Fruit fly (Drosophila melanogaster) whole organism, pupa: ENCODE data around the gene Tsf1.

Source experiments
- CG10348 ChIP-seq: fragments of 200-800 bp; sonication (Bioruptor generic); IDR thresholded peaks from 2 replicates; pipeline ENCODE4 v1.3.6; 2022; ENCODE audit warnings: missing biosample characterization, missing genetic modification characterization
- CG13204 ChIP-seq: fragments of 200-800 bp; sonication (Bioruptor generic); optimal IDR thresholded peaks from 2 replicates; lab custom pipeline; 2018; ENCODE audit warnings: missing biosample characterization, mild to moderate bottlenecking, missing genetic modification characterization, moderate library complexity
- CG17806 ChIP-seq: fragments of 200-800 bp; sonication (Bioruptor generic); optimal IDR thresholded peaks from 2 replicates; lab custom pipeline; 2018; ENCODE audit warnings: missing biosample characterization, mild to moderate bottlenecking, missing genetic modification characterization, moderate library complexity
- CG9948 ChIP-seq: fragments of 200-800 bp; sonication (Bioruptor generic); optimal IDR thresholded peaks from 2 replicates; lab custom pipeline; 2018; ENCODE audit warnings: missing biosample characterization, mild to moderate bottlenecking, missing genetic modification characterization, moderate library complexity
- D1 ChIP-seq: fragments of 200-800 bp; sonication (Bioruptor generic); optimal IDR thresholded peaks from 2 replicates; lab custom pipeline; 2018; ENCODE audit warnings: missing biosample characterization, mild to moderate bottlenecking, missing genetic modification characterization, moderate library complexity
- Ets98B ChIP-seq: fragments of 200-800 bp; sonication (Bioruptor generic); IDR thresholded peaks from 2 replicates; pipeline ENCODE4 v1.3.6; 2022; ENCODE audit warnings: missing biosample characterization, missing genetic modification characterization

dm6 chrX:18379791-18380190 is 7.1 kb upstream of the Tsf1 start, which contains the start of the genes por and CG6179:
- TF ChIP-seq CG10348 (no peak), CG13204 (GFP tag; lab: Kevin White, UChicago) (no peak), D1 (no peak), CG17806 (tag; lab: Kevin White, UChicago) (no peak), Ets98B (GFP tag; lab: Robert Waterston, UW) (no peak), CG9948 (no peak)
